Worm (Caenorhabditis elegans) whole organism, young adult: Measurements from ENCODE around the gene F47B7.5.

ENCODE experiments used
- F55B11.4 ChIP-seq: sonication (generic microtip); optimal IDR thresholded peaks from 2 replicates; lab custom pipeline; 2016; ENCODE audit warnings: missing compliant biosample characterization, missing genetic modification characterization, borderline replicate concordance; ENCODE audit not compliant: insufficient read depth
- ama-1 ChIP-seq, 3 experiments: fragments of 150-350 bp in 1 of 3; sonication (generic microtip) in 2 of 3; optimal IDR thresholded peaks; 2 replicates each; lab custom pipeline; 2014 to 2018; ENCODE audit warnings: missing biosample characterization in 2 of 3, missing genetic modification characterization in 2 of 3, missing genetic modification reagents in 2 of 3
- unc-62 ChIP-seq: fragments of 150-350 bp; optimal IDR thresholded peaks from 2 replicates; lab custom pipeline; 2014; ENCODE audit warnings: missing biosample characterization, missing genetic modification reagents, missing genetic modification characterization

DNA sequence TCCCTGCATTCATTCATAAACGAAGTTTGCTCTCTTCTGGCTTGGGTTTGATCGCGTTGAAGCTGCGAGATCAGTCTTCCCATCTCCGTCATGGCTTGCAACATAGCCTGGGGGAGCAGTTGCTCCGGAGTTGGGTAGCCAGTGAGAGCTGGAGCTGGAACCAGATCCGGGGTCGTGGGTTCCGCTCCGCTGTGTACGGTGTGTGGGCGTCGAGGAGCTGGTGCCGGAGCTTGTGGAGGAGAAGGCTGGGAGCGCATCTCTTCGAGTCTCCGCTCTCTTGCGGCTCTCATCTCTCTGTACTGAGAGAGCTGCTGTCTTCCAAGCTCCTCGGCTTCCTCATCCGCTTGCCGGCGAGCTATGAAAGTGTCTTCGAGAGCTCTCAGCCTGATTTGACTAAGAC is 16.2 kb downstream of the F47B7.5 start:
- TF ChIP-seq unc-62 (GFP tag; lab: Kevin White, UChicago): no peak
- TF ChIP-seq ama-1 (optimal IDR thresholded peaks at IDR 0.05; lab: Kevin White, UChicago): no peak
- TF ChIP-seq ama-1 (GFP tag; optimal IDR thresholded peaks at IDR 0.05; lab: Kevin White, UChicago): no peak
- TF ChIP-seq F55B11.4 (tag; lab: Kevin White, UChicago): no peak
